Worm (Caenorhabditis elegans) whole organism, late embryonic: ENCODE data around the gene Y32F6A.5.

Experiments used
- C38D4.7 ChIP-seq: fragments of 200-800 bp; sonication (Bioruptor generic); optimal IDR thresholded peaks from 2 replicates; lab custom pipeline; 2018; ENCODE audit warnings: mild to moderate bottlenecking, missing genetic modification characterization, moderate library complexity, missing compliant biosample characterization
- elt-2 ChIP-seq: sonication (generic microtip); optimal IDR thresholded peaks from 2 replicates; lab custom pipeline; 2016; ENCODE audit warnings: missing genetic modification reagents, missing genetic modification characterization, missing compliant biosample characterization
- lin-11 ChIP-seq: fragments of 200-800 bp; sonication (Bioruptor generic); optimal IDR thresholded peaks from 2 replicates; lab custom pipeline; 2018; ENCODE audit warnings: mild to moderate bottlenecking, missing genetic modification characterization, missing compliant biosample characterization
- nfya-1 ChIP-seq: sonication (generic microtip); optimal IDR thresholded peaks from 2 replicates; lab custom pipeline; 2017; ENCODE audit warnings: missing genetic modification characterization, mild to moderate bottlenecking, missing compliant biosample characterization, antibody characterized with exemption, moderate library complexity
- nhr-11 ChIP-seq: fragments of 150-350 bp; optimal IDR thresholded peaks from 2 replicates; lab custom pipeline; 2014; ENCODE audit warnings: missing biosample characterization, missing genetic modification characterization
- pha-4 ChIP-seq: fragments of 150-350 bp; optimal IDR thresholded peaks from 2 replicates; lab custom pipeline; 2018; ENCODE audit warnings: missing biosample characterization, missing genetic modification reagents, missing genetic modification characterization
- rnt-1 ChIP-seq: sonication (generic microtip); optimal IDR thresholded peaks from 2 replicates; lab custom pipeline; 2016; ENCODE audit warnings: missing genetic modification characterization, missing compliant biosample characterization

DNA sequence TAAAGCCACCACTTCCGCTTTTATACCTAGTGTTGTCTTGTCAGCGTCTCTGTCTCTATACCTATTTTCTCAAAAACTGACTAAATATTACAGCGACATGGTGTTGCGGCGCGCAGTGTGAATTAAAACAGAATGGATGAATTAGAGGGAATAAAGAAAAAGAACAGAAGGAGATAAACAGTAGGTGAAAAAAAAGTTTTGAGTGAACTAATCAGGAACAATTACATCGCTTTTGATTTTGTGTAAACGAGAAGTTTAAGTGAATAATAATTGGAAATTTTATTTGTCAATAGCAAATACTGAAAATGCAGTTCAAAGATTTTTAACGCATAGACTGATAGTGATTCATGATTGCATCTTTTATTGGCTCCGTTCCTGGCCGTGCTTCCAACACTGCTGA, 28.3 kb downstream of the Y32F6A.5 start, which contains the start of gene col-12:
- TF ChIP-seq C38D4.7 (GFP tag; lab: Kevin White, UChicago) (no peak), elt-2 (tag; lab: Kevin White, UChicago) (no peak), lin-11 (no peak), rnt-1 (no peak), pha-4 (no peak), nhr-11 (tag; lab: Kevin White, UChicago) (no peak), nfya-1 (tag; lab: Kevin White, UChicago) (no peak)
